Fruit fly (Drosophila melanogaster) whole organism, pupa: ENCODE results near the gene CG8541.

Experiments
- CG12605 ChIP-seq: fragments of 200-800 bp; sonication (Bioruptor generic); IDR thresholded peaks from 2 replicates; pipeline ENCODE4 v1.3.6; 2022; ENCODE audit warnings: missing biosample characterization, missing genetic modification characterization
- CG15710 ChIP-seq: fragments of 200-800 bp; sonication (Bioruptor generic); optimal IDR thresholded peaks from 2 replicates; lab custom pipeline; 2018; ENCODE audit warnings: missing biosample characterization, mild to moderate bottlenecking, missing genetic modification characterization, moderate library complexity
- CG32121 ChIP-seq: fragments of 200-800 bp; sonication (Bioruptor generic); IDR thresholded peaks from 2 replicates; pipeline ENCODE4 v1.3.6; 2022; ENCODE audit warnings: missing biosample characterization, missing genetic modification characterization
- CG34367 ChIP-seq: fragments of 200-800 bp; sonication (Bioruptor generic); optimal IDR thresholded peaks from 2 replicates; lab custom pipeline; 2018; ENCODE audit warnings: missing biosample characterization, mild to moderate bottlenecking, missing genetic modification characterization
- CG8159 ChIP-seq: fragments of 200-800 bp; sonication (Bioruptor generic); optimal IDR thresholded peaks from 3 replicates; lab custom pipeline; 2018; ENCODE audit warnings: missing biosample characterization, mild to moderate bottlenecking, missing genetic modification characterization, moderate library complexity
- CG9948 ChIP-seq: fragments of 200-800 bp; sonication (Bioruptor generic); optimal IDR thresholded peaks from 2 replicates; lab custom pipeline; 2018; ENCODE audit warnings: missing biosample characterization, mild to moderate bottlenecking, missing genetic modification characterization, moderate library complexity
- Pif1A ChIP-seq: fragments of 200-800 bp; sonication (Bioruptor generic); optimal IDR thresholded peaks from 3 replicates; lab custom pipeline; 2016; ENCODE audit warnings: missing biosample characterization, missing genetic modification characterization

DNA sequence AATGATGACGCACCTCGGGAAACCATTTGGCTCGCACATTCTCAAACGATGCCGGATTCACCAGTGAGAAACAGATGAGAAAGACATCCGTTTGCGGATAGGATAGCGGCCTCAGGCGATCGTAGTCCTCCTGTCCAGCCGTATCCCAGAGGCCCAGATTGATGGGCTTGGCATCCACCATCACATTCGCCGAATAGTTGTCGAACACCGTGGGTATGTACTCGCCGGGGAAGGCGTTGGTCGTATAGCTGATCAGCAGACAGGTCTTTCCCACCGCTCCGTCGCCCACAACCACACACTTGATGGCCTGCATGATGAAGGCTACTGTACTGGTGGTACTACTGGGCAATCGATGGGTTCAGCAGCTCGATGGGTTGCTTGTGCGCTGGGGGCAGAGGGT is 37.2 kb upstream of the CG8541 start:
- no peak for TF ChIP-seq CG9948 (tag; lab: Kevin White, UChicago)
- no peak for TF ChIP-seq CG34367 (tag; lab: Kevin White, UChicago)
- no peak for TF ChIP-seq CG12605
- TF ChIP-seq CG15710 (tag; lab: Kevin White, UChicago) = no peak
- no peak for TF ChIP-seq Pif1A (GFP tag; lab: Kevin White, UChicago)
- no peak for TF ChIP-seq CG8159
- no peak for TF ChIP-seq CG32121 (GFP tag; lab: Robert Waterston, UW)
